Fruit fly (Drosophila melanogaster) whole organism, embryonic: ENCODE data around the gene CG43332.
A peak's percentile ranks its signal among the peaks of the same experiment; 100 is the strongest.

Experiments
- CG10147 ChIP-seq: fragments of 200-800 bp; sonication (Bioruptor generic); optimal IDR thresholded peaks from 2 replicates; lab custom pipeline; 2019; ENCODE audit warnings: missing biosample characterization, mild to moderate bottlenecking, missing genetic modification characterization, moderate library complexity
- CG10654 ChIP-seq: fragments of 200-800 bp; sonication (Bioruptor generic); optimal IDR thresholded peaks from 2 replicates; lab custom pipeline; 2016; ENCODE audit warnings: missing biosample characterization, missing genetic modification characterization
- CG12219 ChIP-seq: fragments of 200-800 bp; sonication (Bioruptor generic); optimal IDR thresholded peaks from 3 replicates; lab custom pipeline; 2018; ENCODE audit warnings: missing biosample characterization, mild to moderate bottlenecking, missing genetic modification characterization
- CG1233 ChIP-seq: fragments of 200-800 bp; sonication (Bioruptor generic); optimal IDR thresholded peaks from 4 replicates; lab custom pipeline; 2018; ENCODE audit warnings: missing biosample characterization, mild to moderate bottlenecking, missing genetic modification characterization
- CG13123 ChIP-seq: fragments of 200-800 bp; sonication (Bioruptor generic); optimal IDR thresholded peaks from 2 replicates; lab custom pipeline; 2016; ENCODE audit warnings: missing biosample characterization, missing genetic modification characterization
- CG15073 ChIP-seq: fragments of 200-800 bp; sonication (Bioruptor generic); optimal IDR thresholded peaks from 2 replicates; lab custom pipeline; 2016; ENCODE audit warnings: missing biosample characterization, missing genetic modification characterization
- CG18619 ChIP-seq: fragments of 200-800 bp; sonication (Bioruptor generic); optimal IDR thresholded peaks from 3 replicates; lab custom pipeline; 2017; ENCODE audit warnings: missing biosample characterization, mild to moderate bottlenecking, missing genetic modification characterization
- CG2120 ChIP-seq: fragments of 200-800 bp; sonication (Bioruptor generic); optimal IDR thresholded peaks from 3 replicates; lab custom pipeline; 2016; ENCODE audit warnings: missing biosample characterization, missing genetic modification characterization
- CG31441 ChIP-seq: fragments of 200-800 bp; sonication (Bioruptor generic); IDR thresholded peaks from 2 replicates; pipeline ENCODE4 v1.3.6; 2022; ENCODE audit warnings: missing biosample characterization, missing genetic modification characterization
- CG33557 ChIP-seq: fragments of 200-800 bp; sonication (Bioruptor generic); optimal IDR thresholded peaks from 2 replicates; lab custom pipeline; 2019; ENCODE audit warnings: missing biosample characterization, mild to moderate bottlenecking, missing genetic modification characterization, moderate library complexity
- CG6175 ChIP-seq: fragments of 200-800 bp; sonication (Bioruptor generic); IDR thresholded peaks from 3 replicates; pipeline ENCODE4 v1.3.6; 2022; ENCODE audit warnings: missing biosample characterization, missing genetic modification characterization
- CG6813 ChIP-seq: fragments of 200-800 bp; sonication (Bioruptor generic); optimal IDR thresholded peaks from 2 replicates; lab custom pipeline; 2017; ENCODE audit warnings: missing biosample characterization, missing genetic modification characterization, mild to moderate bottlenecking, moderate library complexity, missing genetic modification reagents
- CG7271 ChIP-seq: fragments of 200-800 bp; sonication (Bioruptor generic); optimal IDR thresholded peaks from 2 replicates; lab custom pipeline; 2018; ENCODE audit warnings: missing biosample characterization, mild to moderate bottlenecking, missing genetic modification characterization, moderate library complexity
- CG8944 ChIP-seq: fragments of 200-800 bp; sonication (Bioruptor generic); optimal IDR thresholded peaks from 3 replicates; lab custom pipeline; 2016; ENCODE audit warnings: missing biosample characterization, missing genetic modification characterization
- CG9727 ChIP-seq: fragments of 200-800 bp; sonication (Bioruptor generic); optimal IDR thresholded peaks from 3 replicates; lab custom pipeline; 2017; ENCODE audit warnings: missing biosample characterization, mild to moderate bottlenecking, missing genetic modification characterization
- CHES-1-like ChIP-seq: fragments of 200-800 bp; sonication (Bioruptor generic); optimal IDR thresholded peaks from 2 replicates; lab custom pipeline; 2016; ENCODE audit warnings: missing biosample characterization, missing genetic modification characterization
- CTCF ChIP-seq: fragments of 200-800 bp; sonication (Bioruptor generic); optimal IDR thresholded peaks from 2 replicates; lab custom pipeline; 2017; ENCODE audit warnings: missing biosample characterization, mild to moderate bottlenecking, missing genetic modification characterization, moderate library complexity
- D19A ChIP-seq: fragments of 200-800 bp; optimal IDR thresholded peaks from 3 replicates; lab custom pipeline; 2019; ENCODE audit warnings: missing biosample characterization, mild to moderate bottlenecking, missing genetic modification characterization, moderate library complexity
- Dfd ChIP-seq, 2 experiments: fragments of >200 bp; optimal IDR thresholded peaks; 2 replicates each; lab custom pipeline; 2017; ENCODE audit warnings: missing biosample characterization in 2 of 2, missing genetic modification characterization in 2 of 2
- Dll ChIP-seq: fragments of 200-800 bp; sonication (Bioruptor generic); IDR thresholded peaks from 4 replicates; pipeline ENCODE4 v1.3.6; 2022; ENCODE audit warnings: missing biosample characterization, missing genetic modification characterization; ENCODE audit not compliant: partially characterized antibody
- Doc3 ChIP-seq: fragments of 200-800 bp; sonication (Bioruptor generic); IDR thresholded peaks from 3 replicates; pipeline ENCODE4 v1.3.6; 2022; ENCODE audit warnings: missing biosample characterization, missing genetic modification characterization; ENCODE audit not compliant: partially characterized antibody
- Dp ChIP-seq: fragments of 200-800 bp; sonication (Bioruptor generic); optimal IDR thresholded peaks from 2 replicates; lab custom pipeline; 2018; ENCODE audit warnings: missing biosample characterization, mild to moderate bottlenecking, missing genetic modification characterization, moderate library complexity
- Fer3 ChIP-seq: fragments of 200-800 bp; sonication (Bioruptor generic); optimal IDR thresholded peaks from 2 replicates; lab custom pipeline; 2018; ENCODE audit warnings: missing biosample characterization, mild to moderate bottlenecking, missing genetic modification characterization, moderate library complexity
- Gug ChIP-seq: fragments of 200-800 bp; sonication (Bioruptor generic); IDR thresholded peaks from 4 replicates; pipeline ENCODE4 v1.3.6; 2022; ENCODE audit warnings: missing biosample characterization, missing genetic modification characterization
- HmgD ChIP-seq: fragments of 200-800 bp; sonication (Bioruptor generic); optimal IDR thresholded peaks from 3 replicates; lab custom pipeline; 2016; ENCODE audit warnings: missing biosample characterization, missing genetic modification characterization
- Jarid2 ChIP-seq: fragments of 200-800 bp; sonication (Bioruptor generic); optimal IDR thresholded peaks from 3 replicates; lab custom pipeline; 2017; ENCODE audit warnings: mild to moderate bottlenecking, missing biosample characterization, missing genetic modification reagents, missing genetic modification characterization
- Lhr ChIP-seq: fragments of 200-800 bp; sonication (Bioruptor generic); optimal IDR thresholded peaks from 3 replicates; lab custom pipeline; 2017; ENCODE audit warnings: mild to moderate bottlenecking, missing biosample characterization, missing genetic modification reagents, missing genetic modification characterization
- NFAT ChIP-seq: fragments of 200-800 bp; sonication (Bioruptor generic); IDR thresholded peaks from 2 replicates; pipeline ENCODE4 v1.3.6; 2022; ENCODE audit warnings: missing biosample characterization, missing genetic modification characterization
- Nf-YB ChIP-seq: fragments of 200-800 bp; sonication (Bioruptor generic); optimal IDR thresholded peaks from 3 replicates; lab custom pipeline; 2019; ENCODE audit warnings: missing biosample characterization, mild to moderate bottlenecking, missing genetic modification characterization, moderate library complexity
- NfI ChIP-seq: fragments of 200-800 bp; sonication (Bioruptor generic); optimal IDR thresholded peaks from 3 replicates; lab custom pipeline; 2018; ENCODE audit warnings: missing biosample characterization, mild to moderate bottlenecking, missing genetic modification characterization, moderate library complexity
- Oli ChIP-seq: fragments of 200-800 bp; sonication (Bioruptor generic); optimal IDR thresholded peaks from 2 replicates; lab custom pipeline; 2018; ENCODE audit warnings: missing biosample characterization, mild to moderate bottlenecking, missing genetic modification characterization, moderate library complexity
- Ssrp ChIP-seq: fragments of 200-800 bp; sonication (Bioruptor generic); optimal IDR thresholded peaks from 2 replicates; lab custom pipeline; 2018; ENCODE audit warnings: missing biosample characterization, mild to moderate bottlenecking, missing genetic modification characterization, moderate library complexity
- Stat92E ChIP-seq, 3 experiments: fragments of >200 bp in 2 of 3; fragments of 200-800 bp in 1 of 3; sonication (Bioruptor generic) in 1 of 3; optimal IDR thresholded peaks; 2 replicates each; lab custom pipeline; 2017 to 2019; ENCODE audit warnings: missing biosample characterization in 3 of 3, missing genetic modification characterization in 3 of 3, mild to moderate bottlenecking in 1 of 3, moderate library complexity in 1 of 3
- Vsx1 ChIP-seq: fragments of 200-800 bp; sonication (Bioruptor generic); optimal IDR thresholded peaks from 2 replicates; lab custom pipeline; 2017; ENCODE audit warnings: missing biosample characterization, mild to moderate bottlenecking, missing genetic modification characterization, missing genetic modification reagents
- ab ChIP-seq: fragments of 200-800 bp; sonication (Bioruptor generic); optimal IDR thresholded peaks from 2 replicates; lab custom pipeline; 2016; ENCODE audit warnings: missing biosample characterization, missing genetic modification characterization
- br ChIP-seq: fragments of >200 bp; optimal IDR thresholded peaks from 2 replicates; lab custom pipeline; 2017
- bsh ChIP-seq, 2 experiments: fragments of 200-800 bp; sonication (Bioruptor generic); optimal IDR thresholded peaks; 2 replicates each; lab custom pipeline; 2017 to 2018; ENCODE audit warnings: mild to moderate bottlenecking in 2 of 2, missing biosample characterization in 2 of 2, missing genetic modification characterization in 2 of 2, moderate library complexity in 1 of 2
- corto ChIP-seq: fragments of 200-800 bp; sonication (Bioruptor generic); optimal IDR thresholded peaks from 2 replicates; lab custom pipeline; 2016; ENCODE audit warnings: missing biosample characterization, mild to moderate bottlenecking, missing genetic modification characterization, moderate library complexity
- crol ChIP-seq: fragments of 200-800 bp; sonication (Bioruptor generic); IDR thresholded peaks from 2 replicates; pipeline ENCODE4 v1.3.6; 2022; ENCODE audit warnings: missing biosample characterization, missing genetic modification characterization
- dan ChIP-seq: fragments of 200-800 bp; sonication (Bioruptor generic); IDR thresholded peaks from 2 replicates; pipeline ENCODE4 v1.3.6; 2022; ENCODE audit warnings: missing biosample characterization, missing genetic modification characterization
- gce ChIP-seq: fragments of 200-800 bp; sonication (Bioruptor generic); IDR thresholded peaks from 3 replicates; pipeline ENCODE4 v1.3.6; 2022; ENCODE audit warnings: missing biosample characterization, missing genetic modification characterization
- gfzf ChIP-seq: fragments of 200-800 bp; sonication (Bioruptor generic); optimal IDR thresholded peaks from 2 replicates; lab custom pipeline; 2016; ENCODE audit warnings: missing biosample characterization, mild to moderate bottlenecking, missing genetic modification characterization, moderate library complexity
- pan ChIP-seq, 4 experiments: fragments of >200 bp in 3 of 4; fragments of 200-800 bp in 1 of 4; sonication (Bioruptor generic) in 1 of 4; optimal IDR thresholded peaks in 3 of 4; IDR thresholded peaks in 1 of 4; 2 replicates each; pipeline versions ENCODE4 v1.3.6 to Lab custom; 2017 to 2022; ENCODE audit warnings: missing biosample characterization in 2 of 4, missing genetic modification characterization in 2 of 4, mixed read lengths in 1 of 4
- salm ChIP-seq: fragments of 200-800 bp; sonication (Bioruptor generic); optimal IDR thresholded peaks from 2 replicates; lab custom pipeline; 2018; ENCODE audit warnings: missing biosample characterization, mild to moderate bottlenecking, missing genetic modification characterization
- seq ChIP-seq: fragments of 200-800 bp; sonication (Bioruptor generic); IDR thresholded peaks from 2 replicates; pipeline ENCODE4 v1.3.6; 2022; ENCODE audit warnings: missing biosample characterization, missing genetic modification characterization
- slou ChIP-seq: fragments of 200-800 bp; sonication (Bioruptor generic); optimal IDR thresholded peaks from 3 replicates; lab custom pipeline; 2016; ENCODE audit warnings: missing biosample characterization, missing genetic modification characterization
- tna ChIP-seq: fragments of 200-800 bp; sonication (Bioruptor generic); IDR thresholded peaks from 2 replicates; pipeline ENCODE4 v1.3.6; 2022; ENCODE audit warnings: missing biosample characterization, missing genetic modification characterization; ENCODE audit not compliant: partially characterized antibody
- unc-4 ChIP-seq: fragments of 200-800 bp; sonication (Bioruptor generic); IDR thresholded peaks from 2 replicates; pipeline ENCODE4 v1.3.6; 2022; ENCODE audit warnings: missing biosample characterization, missing genetic modification characterization; ENCODE audit not compliant: partially characterized antibody
- vnd ChIP-seq: fragments of 200-800 bp; sonication (Bioruptor generic); IDR thresholded peaks from 3 replicates; pipeline ENCODE4 v1.3.6; 2022; ENCODE audit warnings: missing biosample characterization, missing genetic modification characterization; ENCODE audit not compliant: partially characterized antibody

Gene CG43332

dm6 chr2L:14122742-14123334 is 40.2 kb downstream of the CG43332 start (continued):
- TF ChIP-seq CG6175 (GFP tag; lab: Robert Waterston, UW) (0 out of 3 replicates have a peak, but pooled peaks have one; percentile 26), Lhr (GFP tag; lab: Kevin White, UChicago) (no peak), Nf-YB (GFP tag; lab: Kevin White, UChicago) (peak; percentile 3), CG18619 (GFP tag; lab: Kevin White, UChicago) (no peak), Jarid2 (GFP tag; lab: Kevin White, UChicago) (peak; percentile 31), crol (GFP tag; lab: Robert Waterston, UW) (no peak), Gug (GFP tag; lab: Robert Waterston, UW) (peak; percentile 74; the same call in 3 of the 4 replicates), bsh (GFP tag; optimal IDR thresholded peaks at IDR 0.05; lab: Kevin White, UChicago) (peak in 1 of 2 experiments; percentile 70), tna (GFP tag; lab: Robert Waterston, UW) (no peak), CG31441 (peak; percentile 68), HmgD (GFP tag; lab: Kevin White, UChicago) (no peak), Oli (tag; lab: Kevin White, UChicago) (peak; percentile 42), Fer3 (tag; lab: Kevin White, UChicago) (peak; percentile 64), gce (GFP tag; lab: Robert Waterston, UW) (no peak; the same call in 2 of the 3 replicates), NfI (GFP tag; lab: Kevin White, UChicago) (peak; percentile 50), CG2120 (peak; percentile 72), Dp (GFP tag; lab: Kevin White, UChicago) (no peak), CG6813 (GFP tag; lab: Kevin White, UChicago) (peak; percentile 71), NFAT (GFP tag; lab: Robert Waterston, UW) (peak; percentile 60; the same call in 1 of the 2 replicates), salm (tag; lab: Kevin White, UChicago) (peak; percentile 2), Dll (GFP tag; lab: Robert Waterston, UW) (no peak), CHES-1-like (GFP tag; lab: Kevin White, UChicago) (no peak), corto (GFP tag; lab: Kevin White, UChicago) (no peak), CG15073 (GFP tag; lab: Kevin White, UChicago) (no peak), vnd (no peak), CTCF (GFP tag; lab: Kevin White, UChicago) (peak; percentile 15), CG9727 (GFP tag; lab: Kevin White, UChicago) (peak; percentile 39), CG10147 (GFP tag; lab: Kevin White, UChicago) (peak; percentile 9), unc-4 (GFP tag; lab: Robert Waterston, UW) (no peak), Stat92E (GFP tag; optimal IDR thresholded peaks at IDR 0.05; lab: Kevin White, UChicago) (no peak), CG8944 (GFP tag; lab: Kevin White, UChicago) (peak; percentile 42), Doc3 (GFP tag; lab: Robert Waterston, UW) (no peak), pan (optimal IDR thresholded peaks at IDR 0.05; lab: Kevin White, UChicago) (no peak), pan (GFP tag; optimal IDR thresholded peaks at IDR 0.05 in 1 of 2, IDR thresholded peaks at IDR 0.05 in 1 of 2) (peak in 1 of 2 experiments; percentile 81), CG1233 (peak; percentile 53), Ssrp (tag; lab: Kevin White, UChicago) (peak; percentile 30), CG7271 (tag; lab: Kevin White, UChicago) (no peak), D19A (peak; percentile 54), dan (GFP tag; lab: Robert Waterston, UW) (no peak), br (lab: Kevin White, UChicago) (no peak), CG33557 (GFP tag; lab: Kevin White, UChicago) (no peak), CG13123 (no peak), gfzf (GFP tag; lab: Kevin White, UChicago) (no peak), CG10654 (GFP tag; lab: Kevin White, UChicago) (peak; percentile 59), CG12219 (GFP tag; lab: Kevin White, UChicago) (peak; percentile 46), Dfd (GFP tag; optimal IDR thresholded peaks at IDR 0.05; lab: Kevin White, UChicago) (no peak), slou (peak; percentile 74), Vsx1 (GFP tag; lab: Kevin White, UChicago) (no peak), seq (GFP tag; lab: Robert Waterston, UW) (peak; percentile 61), ab (GFP tag; lab: Kevin White, UChicago) (peak; percentile 20)
